Worm (Caenorhabditis elegans): ENCODE data around the gene chil-5.

DNA sequence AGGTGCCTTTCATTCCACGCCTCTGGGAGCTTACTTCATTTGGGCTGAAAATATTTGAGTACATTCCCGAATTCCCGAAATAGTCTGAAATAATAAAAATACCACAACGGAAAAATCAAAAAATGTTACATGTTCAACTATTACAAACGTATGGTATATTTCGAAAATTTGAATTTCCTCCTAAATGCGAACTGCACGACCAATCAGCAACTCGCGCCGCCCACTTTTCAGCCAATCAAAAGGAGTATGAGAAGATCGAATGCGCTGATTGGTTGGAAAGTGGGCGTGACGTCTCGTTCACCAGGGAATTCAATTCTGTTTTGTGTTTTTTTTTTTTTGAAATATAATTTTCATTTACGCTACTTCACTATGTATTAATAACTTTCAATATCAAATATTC is 9.2 kb upstream of the chil-5 start, which contains the start of gene old-1:
- no peak for TF ChIP-seq ces-1 (GFP tag; optimal IDR thresholded peaks at IDR 0.05)
- TF ChIP-seq nhr-6 (tag; optimal IDR thresholded peaks at IDR 0.05), result no peak
- TF ChIP-seq unc-62 (GFP tag; optimal IDR thresholded peaks at IDR 0.05 in 1 of 2), result no peak
- TF ChIP-seq unc-62 (tag; optimal IDR thresholded peaks at IDR 0.05), result no peak
- TF ChIP-seq attf-4 (tag; optimal IDR thresholded peaks at IDR 0.05), result no peak
- TF ChIP-seq nhr-237 (tag; optimal IDR thresholded peaks at IDR 0.05), result no peak
- TF ChIP-seq ceh-82 (tag; optimal IDR thresholded peaks at IDR 0.05), result no peak
- TF ChIP-seq ctbp-1 (GFP tag; IDR thresholded peaks at IDR 0.05), result no peak
- no peak for TF ChIP-seq unc-39 (tag; optimal IDR thresholded peaks at IDR 0.05)
- TF ChIP-seq F10B5.3 (tag; optimal IDR thresholded peaks at IDR 0.05), result no peak
- TF ChIP-seq zfp-2 (tag; optimal IDR thresholded peaks at IDR 0.05), result no peak
- no peak for TF ChIP-seq fkh-10 (GFP tag; optimal IDR thresholded peaks at IDR 0.05)
- no peak for TF ChIP-seq mxl-3 (GFP tag; optimal IDR thresholded peaks at IDR 0.05)
- TF ChIP-seq lsy-2 (tag; optimal IDR thresholded peaks at IDR 0.05), result no peak
- no peak for TF ChIP-seq lin-39 (tag; optimal IDR thresholded peaks at IDR 0.05)
